Worm (Caenorhabditis elegans) whole organism, L4 larva: ENCODE measurements around the gene F09E10.7.

ENCODE experiments used
- F10B5.3 ChIP-seq: sonication (generic microtip); optimal IDR thresholded peaks from 2 replicates; lab custom pipeline; 2016; ENCODE audit warnings: mild to moderate bottlenecking, missing genetic modification characterization, missing compliant biosample characterization
- R02D3.7 ChIP-seq: fragments of 150-350 bp; sonication (generic microtip); optimal IDR thresholded peaks from 3 replicates; lab custom pipeline; 2014; ENCODE audit warnings: missing biosample characterization, missing genetic modification characterization
- ceh-28 ChIP-seq: fragments of 150-350 bp; optimal IDR thresholded peaks from 2 replicates; lab custom pipeline; 2014; ENCODE audit warnings: missing biosample characterization, missing genetic modification reagents, missing genetic modification characterization
- hif-1 ChIP-seq, 2 experiments: sonication (generic microtip); optimal IDR thresholded peaks; 2 replicates each; lab custom pipeline; 2016 to 2017; ENCODE audit warnings: missing compliant biosample characterization in 2 of 2, missing genetic modification characterization in 2 of 2, missing genetic modification reagents in 2 of 2, missing genotype in 2 of 2, mild to moderate bottlenecking in 1 of 2
- mdl-1 ChIP-seq, 2 experiments: fragments of 150-350 bp in 1 of 2; sonication (generic microtip) in 1 of 2; optimal IDR thresholded peaks; 2 replicates each; lab custom pipeline; 2014 to 2017; ENCODE audit warnings: missing biosample characterization in 2 of 2, missing genetic modification characterization in 2 of 2
- nhr-6 ChIP-seq: fragments of 150-350 bp; optimal IDR thresholded peaks from 2 replicates; lab custom pipeline; 2014; ENCODE audit warnings: missing biosample characterization, missing genetic modification characterization
- php-3 ChIP-seq: fragments of 200-800 bp; sonication (Bioruptor generic); IDR thresholded peaks from 2 replicates; pipeline ENCODE4 v1.3.6; 2022; ENCODE audit warnings: missing genetic modification reagents, missing genetic modification characterization, missing compliant biosample characterization
- skn-1 ChIP-seq: fragments of 150-350 bp; optimal IDR thresholded peaks from 2 replicates; lab custom pipeline; 2014; ENCODE audit warnings: missing biosample characterization, missing genetic modification characterization
- unc-62 ChIP-seq, 3 experiments: fragments of 150-350 bp in 1 of 3; sonication (generic microtip); optimal IDR thresholded peaks in 2 of 3; peaks in 1 of 3; 1 replicate in 1 of 3; 2 replicates in 2 of 3; lab custom pipeline; 2014 to 2017; ENCODE audit warnings: missing biosample characterization in 3 of 3, missing genetic modification characterization in 3 of 3, missing genetic modification reagents in 3 of 3, missing genotype in 1 of 3

DNA sequence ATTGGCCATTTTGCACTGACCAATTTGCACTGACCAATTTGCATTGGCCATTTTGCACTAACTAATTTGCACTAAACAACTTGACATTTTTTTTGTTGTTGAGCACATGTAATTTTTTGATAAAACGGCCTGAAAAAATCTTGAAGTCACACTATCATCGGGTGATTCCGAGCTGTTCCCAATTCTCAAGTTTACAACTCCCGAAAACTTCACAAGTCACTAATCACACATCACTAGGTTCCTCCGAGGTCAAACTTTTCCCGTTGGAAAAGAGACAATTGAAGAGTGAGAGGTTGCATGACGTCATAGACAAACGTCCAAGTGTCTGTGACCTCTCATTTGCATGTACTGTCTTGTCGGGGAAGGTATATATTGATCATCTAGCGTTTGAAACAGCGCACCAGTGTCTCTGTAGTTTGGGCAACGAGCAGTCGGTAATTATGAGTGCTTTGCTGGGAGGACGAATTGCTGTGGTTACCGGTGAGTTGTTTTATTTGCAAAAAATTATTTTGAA, 15.5 kb downstream of the F09E10.7 start, which contains the start of the genes D1005.10 and dhs-25:
- TF ChIP-seq ceh-28 (no peak), mdl-1 (tag; optimal IDR thresholded peaks at IDR 0.05; lab: Kevin White, UChicago) (no peak), R02D3.7 (tag; lab: Kevin White, UChicago) (no peak), hif-1 (tag; optimal IDR thresholded peaks at IDR 0.05; lab: Kevin White, UChicago) (peak in 1 of 2 experiments; percentile 46), unc-62 (GFP tag; optimal IDR thresholded peaks at IDR 0.05 in 1 of 2; lab: Kevin White, UChicago) (peak in 1 of 2 experiments; percentile 11), unc-62 (tag; optimal IDR thresholded peaks at IDR 0.05; lab: Kevin White, UChicago) (no peak), F10B5.3 (tag; lab: Kevin White, UChicago) (no peak), skn-1 (no peak), php-3 (GFP tag; lab: Robert Waterston, UW) (peak; percentile 36; the same call in 1 of the 2 replicates), nhr-6 (peak; percentile 24)
